Worm (Caenorhabditis elegans) whole organism, early embryonic: ENCODE data around the gene Y51A2B.2.

Experiments
- B0310.2 ChIP-seq: sonication (generic microtip); optimal IDR thresholded peaks from 2 replicates; lab custom pipeline; 2016; ENCODE audit warnings: mild to moderate bottlenecking, missing genetic modification characterization, missing compliant biosample characterization
- F13C5.2 ChIP-seq: sonication (generic microtip); optimal IDR thresholded peaks from 2 replicates; lab custom pipeline; 2017; ENCODE audit warnings: mild to moderate bottlenecking, missing genetic modification characterization, inconsistent platforms, missing compliant biosample characterization
- aly-1 ChIP-seq: sonication (generic microtip); optimal IDR thresholded peaks from 2 replicates; lab custom pipeline; 2016; ENCODE audit warnings: missing genetic modification characterization, missing compliant biosample characterization
- ama-1 ChIP-seq: fragments of 150-350 bp; optimal IDR thresholded peaks from 2 replicates; lab custom pipeline; 2014
- ceh-13 ChIP-seq: fragments of 200-800 bp; sonication (Bioruptor generic); optimal IDR thresholded peaks from 2 replicates; lab custom pipeline; 2018; ENCODE audit warnings: mild to moderate bottlenecking, missing genetic modification characterization, missing compliant biosample characterization
- ceh-36 ChIP-seq: sonication (generic microtip); optimal IDR thresholded peaks from 2 replicates; lab custom pipeline; 2016; ENCODE audit warnings: missing genetic modification characterization, inconsistent platforms, missing compliant biosample characterization
- ets-7 ChIP-seq: sonication (generic microtip); optimal IDR thresholded peaks from 2 replicates; lab custom pipeline; 2016; ENCODE audit warnings: missing genotype, missing genetic modification characterization, missing compliant biosample characterization
- flt-1 ChIP-seq: fragments of 200-800 bp; sonication (Bioruptor generic); IDR thresholded peaks from 2 replicates; pipeline ENCODE4 v1.3.6; 2022; ENCODE audit warnings: missing genetic modification characterization, missing compliant biosample characterization
- hmbx-1 ChIP-seq: sonication (generic microtip); optimal IDR thresholded peaks from 2 replicates; lab custom pipeline; 2016; ENCODE audit warnings: mild to moderate bottlenecking, missing genetic modification characterization, missing compliant biosample characterization
- hmg-4 ChIP-seq: fragments of 200-800 bp; sonication (Bioruptor generic); optimal IDR thresholded peaks from 2 replicates; lab custom pipeline; 2018; ENCODE audit warnings: mild to moderate bottlenecking, missing genetic modification characterization, missing compliant biosample characterization
- hnd-1 ChIP-seq: sonication (generic microtip); optimal IDR thresholded peaks from 2 replicates; lab custom pipeline; 2016; ENCODE audit warnings: missing genetic modification characterization, missing compliant biosample characterization
- pes-1 ChIP-seq: fragments of 200-800 bp; sonication (Bioruptor generic); IDR thresholded peaks from 2 replicates; pipeline ENCODE4 v1.3.6; 2022; ENCODE audit warnings: missing genetic modification reagents, missing genetic modification characterization, missing compliant biosample characterization
- scrt-1 ChIP-seq: fragments of 200-800 bp; sonication (Bioruptor generic); IDR thresholded peaks from 2 replicates; pipeline ENCODE4 v1.3.6; 2022; ENCODE audit warnings: missing genetic modification characterization, missing compliant biosample characterization
- sea-1 ChIP-seq: fragments of 200-800 bp; sonication (Bioruptor generic); conservative IDR thresholded peaks from 2 replicates; pipeline ENCODE4 v1.3.6; 2022; ENCODE audit warnings: missing genetic modification characterization, missing compliant biosample characterization
- tbx-37 ChIP-seq: fragments of 200-800 bp; sonication (Bioruptor generic); conservative IDR thresholded peaks from 2 replicates; pipeline ENCODE4 v1.3.6; 2022; ENCODE audit warnings: missing genetic modification reagents, missing genetic modification characterization, missing compliant biosample characterization
- tra-4 ChIP-seq: sonication (generic microtip); optimal IDR thresholded peaks from 2 replicates; lab custom pipeline; 2017; ENCODE audit warnings: missing genetic modification characterization, missing compliant biosample characterization

Gene Y51A2B.2

ce11 chrV:18350721-18351120, 23.6 kb upstream of the Y51A2B.2 start, which contains the start of gene C08E8.11:
Gene C08E8.11, plus strand, starts transcription at chrV:18351021.
- no peak for TF ChIP-seq tbx-37 (GFP tag; lab: Robert Waterston, UW)
- TF ChIP-seq F13C5.2 (tag; lab: Kevin White, UChicago): no peak
- no peak for TF ChIP-seq hmg-4
- no peak for TF ChIP-seq sea-1
- no peak for TF ChIP-seq hmbx-1 (tag; lab: Kevin White, UChicago)

ce11 chrV:18354299-18354698, 20.0 kb upstream of the Y51A2B.2 start:
- TF ChIP-seq ceh-36 (tag; lab: Kevin White, UChicago) (no peak), scrt-1 (GFP tag; lab: Robert Waterston, UW) (no peak), ceh-13 (no peak), ama-1 (lab: Kevin White, UChicago) (no peak), F13C5.2 (tag; lab: Kevin White, UChicago) (no peak), aly-1 (tag; lab: Kevin White, UChicago) (no peak), hmg-4 (no peak), tra-4 (tag; lab: Kevin White, UChicago) (no peak), ets-7 (no peak), flt-1 (GFP tag; lab: Robert Waterston, UW) (no peak), sea-1 (no peak), pes-1 (GFP tag; lab: Robert Waterston, UW) (no peak), B0310.2 (tag; lab: Kevin White, UChicago) (no peak), hnd-1 (tag; lab: Kevin White, UChicago) (no peak), hmbx-1 (tag; lab: Kevin White, UChicago) (no peak)

- TF ChIP-seq B0310.2 (tag; lab: Kevin White, UChicago) (no peak), hmg-4 (no peak), ceh-36 (tag; lab: Kevin White, UChicago) (no peak), scrt-1 (GFP tag; lab: Robert Waterston, UW) (no peak), aly-1 (tag; lab: Kevin White, UChicago) (no peak), F13C5.2 (tag; lab: Kevin White, UChicago) (no peak), sea-1 (no peak), pes-1 (GFP tag; lab: Robert Waterston, UW) (no peak), tbx-37 (GFP tag; lab: Robert Waterston, UW) (no peak), ceh-13 (no peak), flt-1 (GFP tag; lab: Robert Waterston, UW) (no peak), ama-1 (lab: Kevin White, UChicago) (no peak), hmbx-1 (tag; lab: Kevin White, UChicago) (no peak)
Measured at ce11 chrV:18355742-18356141, 18.6 kb upstream of the Y51A2B.2 start, which contains the start of gene C08E8.2. Gene C08E8.2, minus strand, starts transcription at chrV:18355842.

- TF ChIP-seq scrt-1 (GFP tag; lab: Robert Waterston, UW) (no peak), tbx-37 (GFP tag; lab: Robert Waterston, UW) (no peak), hnd-1 (tag; lab: Kevin White, UChicago) (no peak), pes-1 (GFP tag; lab: Robert Waterston, UW) (no peak), F13C5.2 (tag; lab: Kevin White, UChicago) (no peak), B0310.2 (tag; lab: Kevin White, UChicago) (no peak), ets-7 (no peak), flt-1 (GFP tag; lab: Robert Waterston, UW) (no peak), tra-4 (tag; lab: Kevin White, UChicago) (no peak)
Measured at ce11 chrV:18359888-18360287, 14.4 kb upstream of the Y51A2B.2 start, which contains the start of gene C08E8.5. Gene C08E8.5, minus strand, starts transcription at chrV:18359988.

ce11 chrV:18362402-18362801, 11.9 kb upstream of the Y51A2B.2 start, which contains the start of gene C08E8.1:
Gene C08E8.1, minus strand, starts transcription at chrV:18362502.
- TF ChIP-seq B0310.2 (tag; lab: Kevin White, UChicago): no peak
- no peak for TF ChIP-seq tbx-37 (GFP tag; lab: Robert Waterston, UW)
- TF ChIP-seq ceh-13: no peak
- no peak for TF ChIP-seq hnd-1 (tag; lab: Kevin White, UChicago)
- no peak for TF ChIP-seq pes-1 (GFP tag; lab: Robert Waterston, UW)
- TF ChIP-seq ceh-36 (tag; lab: Kevin White, UChicago): no peak
- TF ChIP-seq tra-4 (tag; lab: Kevin White, UChicago): no peak
- TF ChIP-seq hmbx-1 (tag; lab: Kevin White, UChicago): no peak

ce11 chrV:18364558-18364957, 9.7 kb upstream of the Y51A2B.2 start, which contains the start of gene C08E8.9:
Gene C08E8.9, plus strand, starts transcription at chrV:18364858.
- TF ChIP-seq ceh-36 (tag; lab: Kevin White, UChicago): peak; percentile 57
- TF ChIP-seq F13C5.2 (tag; lab: Kevin White, UChicago): no peak

ce11 chrV:18368322-18368721, 6.0 kb upstream of the Y51A2B.2 start, which contains the start of gene C08E8.6:
Gene C08E8.6, minus strand, starts transcription at chrV:18368422.
- TF ChIP-seq pes-1 (GFP tag; lab: Robert Waterston, UW) (no peak), ceh-13 (no peak), ceh-36 (tag; lab: Kevin White, UChicago) (no peak), scrt-1 (GFP tag; lab: Robert Waterston, UW) (no peak), ama-1 (lab: Kevin White, UChicago) (no peak), tra-4 (tag; lab: Kevin White, UChicago) (no peak)

ce11 chrV:18371028-18371427, 3.3 kb upstream of the Y51A2B.2 start:
- TF ChIP-seq hmg-4 (no peak), aly-1 (tag; lab: Kevin White, UChicago) (no peak), ceh-13 (no peak), scrt-1 (GFP tag; lab: Robert Waterston, UW) (no peak), tbx-37 (GFP tag; lab: Robert Waterston, UW) (no peak), ceh-36 (tag; lab: Kevin White, UChicago) (no peak)
